ENCODE assay signal across 1 fruit fly cellular context in genomic region chr3L:16749726-16750125, dm6.
A peak's percentile ranks its signal among the peaks of the same experiment; 100 is the strongest.
TF ChIP-seq lines count a peak whose summit lies in the region.

No protein-coding gene starts in this region.

TF ChIP-seq in whole organism, embryonic, 481 proteins besides CTCF, POLR2A, EP300 and RAD21 (continued from another document and continues in another):
- TF ChIP-seq Awh (GFP tag; IDR thresholded peaks at IDR 0.05; lab: Robert Waterston, UW) (no peak), CG17385 (GFP tag; optimal IDR thresholded peaks at IDR 0.05; lab: Kevin White, UChicago) (no peak), row (GFP tag; IDR thresholded peaks at IDR 0.05; lab: Robert Waterston, UW) (no peak), sd (tag; optimal IDR thresholded peaks at IDR 0.05; lab: Kevin White, UChicago) (no peak), org-1 (GFP tag; optimal IDR thresholded peaks at IDR 0.05; lab: Kevin White, UChicago) (no peak), chm (GFP tag; IDR thresholded peaks at IDR 0.05; lab: Robert Waterston, UW) (no peak), CG15696 (tag; optimal IDR thresholded peaks at IDR 0.05; lab: Kevin White, UChicago) (peak; percentile 54), pho (GFP tag; optimal IDR thresholded peaks at IDR 0.05; lab: Kevin White, UChicago) (no peak), CG31365 (tag; optimal IDR thresholded peaks at IDR 0.05; lab: Kevin White, UChicago) (no peak), abd-A (tag; optimal IDR thresholded peaks at IDR 0.05; lab: Kevin White, UChicago) (no peak), CG6175 (GFP tag; IDR thresholded peaks at IDR 0.05; lab: Robert Waterston, UW) (no peak), CG16779 (GFP tag; IDR thresholded peaks at IDR 0.05; lab: Robert Waterston, UW) (no peak), dysf (GFP tag; IDR thresholded peaks at IDR 0.05; lab: Robert Waterston, UW) (no peak), crol (GFP tag; IDR thresholded peaks at IDR 0.05; lab: Robert Waterston, UW) (no peak), CG7987 (GFP tag; optimal IDR thresholded peaks at IDR 0.05; lab: Kevin White, UChicago) (no peak), stc (GFP tag; IDR thresholded peaks at IDR 0.05; lab: Robert Waterston, UW) (no peak), pros (GFP tag; optimal IDR thresholded peaks at IDR 0.05; lab: Kevin White, UChicago) (no peak), vnd (GFP tag; IDR thresholded peaks at IDR 0.05; lab: Robert Waterston, UW; ENCODE audit: partially characterized antibody) (no peak), schlank (tag; optimal IDR thresholded peaks at IDR 0.05; lab: Kevin White, UChicago) (no peak), CG14965 (GFP tag; optimal IDR thresholded peaks at IDR 0.05; lab: Kevin White, UChicago; ENCODE audit: borderline replicate concordance) (no peak), Six4 (GFP tag; optimal IDR thresholded peaks at IDR 0.05; lab: Kevin White, UChicago) (peak; percentile 27), chinmo (GFP tag; IDR thresholded peaks at IDR 0.05; lab: Robert Waterston, UW; ENCODE audit: partially characterized antibody) (no peak), klu (GFP tag; IDR thresholded peaks at IDR 0.05; lab: Robert Waterston, UW) (no peak), CG10147 (GFP tag; optimal IDR thresholded peaks at IDR 0.05; lab: Kevin White, UChicago) (no peak), CG2202 (tag; optimal IDR thresholded peaks at IDR 0.05; lab: Kevin White, UChicago) (no peak), CG3838 (GFP tag; optimal IDR thresholded peaks at IDR 0.05; lab: Kevin White, UChicago) (no peak), sqz (GFP tag; optimal IDR thresholded peaks at IDR 0.05; lab: Kevin White, UChicago) (no peak), CG15011 (GFP tag; optimal IDR thresholded peaks at IDR 0.05; lab: Kevin White, UChicago) (no peak), CG6272 (GFP tag; IDR thresholded peaks at IDR 0.05; lab: Robert Waterston, UW) (no peak), gce (GFP tag; IDR thresholded peaks at IDR 0.05; lab: Robert Waterston, UW) (no peak), br (optimal IDR thresholded peaks at IDR 0.05; lab: Kevin White, UChicago) (no peak), hkb (optimal IDR thresholded peaks at IDR 0.05; lab: Kevin White, UChicago) (no peak), hkb (GFP tag; IDR thresholded peaks at IDR 0.05; lab: Robert Waterston, UW) (peak; percentile 45; the same call in 1 of the 2 replicates), CG10321 (GFP tag; IDR thresholded peaks at IDR 0.05; lab: Robert Waterston, UW) (no peak), E2f1 (GFP tag; IDR thresholded peaks at IDR 0.05; lab: Robert Waterston, UW) (no peak), CG8478 (optimal IDR thresholded peaks at IDR 0.05; lab: Kevin White, UChicago) (no peak), Fer2 (tag; optimal IDR thresholded peaks at IDR 0.05; lab: Kevin White, UChicago) (no peak), hth (optimal IDR thresholded peaks at IDR 0.05; lab: Kevin White, UChicago) (no peak), CG14014 (GFP tag; IDR thresholded peaks at IDR 0.05; lab: Robert Waterston, UW) (no peak), gfzf (GFP tag; optimal IDR thresholded peaks at IDR 0.05; lab: Kevin White, UChicago) (no peak), CG13775 (GFP tag; optimal IDR thresholded peaks at IDR 0.05; lab: Kevin White, UChicago) (no peak), Dad (GFP tag; optimal IDR thresholded peaks at IDR 0.05; lab: Kevin White, UChicago) (no peak), fu2 (GFP tag; optimal IDR thresholded peaks at IDR 0.05; lab: Kevin White, UChicago) (no peak), Chrac-16 (GFP tag; optimal IDR thresholded peaks at IDR 0.05; lab: Kevin White, UChicago) (no peak), CG15601 (tag; optimal IDR thresholded peaks at IDR 0.05; lab: Kevin White, UChicago) (peak; percentile 33), sr (GFP tag; IDR thresholded peaks at IDR 0.05; lab: Robert Waterston, UW) (no peak), CG43689 (GFP tag; IDR thresholded peaks at IDR 0.05; lab: Robert Waterston, UW) (no peak), Optix (GFP tag; IDR thresholded peaks at IDR 0.05; lab: Robert Waterston, UW) (no peak), mam (GFP tag; optimal IDR thresholded peaks at IDR 0.05; lab: Kevin White, UChicago) (no peak), zen2 (GFP tag; IDR thresholded peaks at IDR 0.05; lab: Robert Waterston, UW; ENCODE audit: partially characterized antibody) (no peak), Sry-β (GFP tag; optimal IDR thresholded peaks at IDR 0.05; lab: Kevin White, UChicago) (no peak), CG31441 (GFP tag; IDR thresholded peaks at IDR 0.05; lab: Robert Waterston, UW) (peak; percentile 72), Hsf (GFP tag; optimal IDR thresholded peaks at IDR 0.05; lab: Kevin White, UChicago) (no peak), CG3726 (GFP tag; IDR thresholded peaks at IDR 0.05; lab: Robert Waterston, UW) (no peak), CG9876 (GFP tag; optimal IDR thresholded peaks at IDR 0.05; lab: Kevin White, UChicago) (no peak), CG17359 (tag; optimal IDR thresholded peaks at IDR 0.05; lab: Kevin White, UChicago) (peak; percentile 38), zfh2 (GFP tag; optimal IDR thresholded peaks at IDR 0.05; lab: Kevin White, UChicago) (no peak), CG7556 (GFP tag; optimal IDR thresholded peaks at IDR 0.05; lab: Kevin White, UChicago) (peak; percentile 21), az2 (GFP tag; optimal IDR thresholded peaks at IDR 0.05; lab: Kevin White, UChicago) (no peak), CG42726 (GFP tag; IDR thresholded peaks at IDR 0.05; lab: Robert Waterston, UW; ENCODE audit: partially characterized antibody) (no peak), CG17912 (GFP tag; optimal IDR thresholded peaks at IDR 0.05; lab: Kevin White, UChicago) (no peak), Nf-YA (GFP tag; IDR thresholded peaks at IDR 0.05; lab: Robert Waterston, UW) (no peak), CG1529 (GFP tag; optimal IDR thresholded peaks at IDR 0.05; lab: Kevin White, UChicago) (no peak), CG4820 (GFP tag; optimal IDR thresholded peaks at IDR 0.05; lab: Kevin White, UChicago) (no peak), CG9437 (GFP tag; optimal IDR thresholded peaks at IDR 0.05; lab: Kevin White, UChicago) (no peak), Bgb (GFP tag; IDR thresholded peaks at IDR 0.05; lab: Robert Waterston, UW; ENCODE audit: partially characterized antibody) (no peak), CG7271 (tag; optimal IDR thresholded peaks at IDR 0.05; lab: Kevin White, UChicago) (no peak), Aef1 (GFP tag; IDR thresholded peaks at IDR 0.05; lab: Robert Waterston, UW) (no peak), CG13624 (GFP tag; optimal IDR thresholded peaks at IDR 0.05; lab: Kevin White, UChicago) (no peak), CG1647 (GFP tag; optimal IDR thresholded peaks at IDR 0.05; lab: Kevin White, UChicago) (no peak), Hand (GFP tag; optimal IDR thresholded peaks at IDR 0.05; lab: Kevin White, UChicago) (no peak), cg (GFP tag; optimal IDR thresholded peaks at IDR 0.05; lab: Kevin White, UChicago) (no peak), cas (GFP tag; IDR thresholded peaks at IDR 0.05; lab: Robert Waterston, UW) (no peak), Ada2b (GFP tag; IDR thresholded peaks at IDR 0.05; lab: Robert Waterston, UW) (no peak), fd96Cb (tag; optimal IDR thresholded peaks at IDR 0.05; lab: Kevin White, UChicago) (peak; percentile 31), otp (GFP tag; IDR thresholded peaks at IDR 0.05; lab: Robert Waterston, UW) (no peak), CG10462 (GFP tag; optimal IDR thresholded peaks at IDR 0.05; lab: Kevin White, UChicago) (no peak), maf-S (GFP tag; optimal IDR thresholded peaks at IDR 0.05; lab: Kevin White, UChicago) (no peak), CG4360 (GFP tag; IDR thresholded peaks at IDR 0.05; lab: Robert Waterston, UW) (no peak), CG4404 (GFP tag; IDR thresholded peaks at IDR 0.05; lab: Robert Waterston, UW) (no peak), ssp (GFP tag; IDR thresholded peaks at IDR 0.05; lab: Robert Waterston, UW) (no peak), Dek (tag; optimal IDR thresholded peaks at IDR 0.05; lab: Kevin White, UChicago) (no peak), Sry-δ (GFP tag; optimal IDR thresholded peaks at IDR 0.05; lab: Kevin White, UChicago) (no peak), luna (GFP tag; optimal IDR thresholded peaks at IDR 0.05; lab: Kevin White, UChicago) (no peak), D19A (tag; optimal IDR thresholded peaks at IDR 0.05; lab: Kevin White, UChicago) (peak; percentile 59), corto (GFP tag; optimal IDR thresholded peaks at IDR 0.05; lab: Kevin White, UChicago) (no peak), H2.0 (GFP tag; IDR thresholded peaks at IDR 0.05; lab: Robert Waterston, UW) (no peak), fru (optimal IDR thresholded peaks at IDR 0.05; lab: Kevin White, UChicago) (no peak), jing (GFP tag; optimal IDR thresholded peaks at IDR 0.05; lab: Kevin White, UChicago) (no peak), Myb (GFP tag; optimal IDR thresholded peaks at IDR 0.05; lab: Kevin White, UChicago) (no peak), CG7963 (GFP tag; IDR thresholded peaks at IDR 0.05; lab: Robert Waterston, UW; ENCODE audit: partially characterized antibody) (no peak), CG5245 (GFP tag; optimal IDR thresholded peaks at IDR 0.05; lab: Kevin White, UChicago) (peak; percentile 6), lbe (GFP tag; optimal IDR thresholded peaks at IDR 0.05; lab: Kevin White, UChicago) (no peak), Deaf1 (tag; optimal IDR thresholded peaks at IDR 0.05; lab: Kevin White, UChicago) (no peak), CG11398 (GFP tag; optimal IDR thresholded peaks at IDR 0.05; lab: Kevin White, UChicago) (no peak), CG34376 (GFP tag; optimal IDR thresholded peaks at IDR 0.05; lab: Kevin White, UChicago) (no peak), CG5180 (GFP tag; optimal IDR thresholded peaks at IDR 0.05; lab: Kevin White, UChicago) (no peak), dpn (GFP tag; optimal IDR thresholded peaks at IDR 0.05; lab: Kevin White, UChicago) (no peak), CG6854 (GFP tag; optimal IDR thresholded peaks at IDR 0.05; lab: Kevin White, UChicago) (no peak), Antp (GFP tag; optimal IDR thresholded peaks at IDR 0.05; lab: Kevin White, UChicago) (no peak), grau (tag; optimal IDR thresholded peaks at IDR 0.05; lab: Kevin White, UChicago) (no peak), Spps (tag; optimal IDR thresholded peaks at IDR 0.05; lab: Kevin White, UChicago) (peak; percentile 79), CG2875 (GFP tag; optimal IDR thresholded peaks at IDR 0.05; lab: Kevin White, UChicago) (peak; percentile 13), CG7928 (GFP tag; optimal IDR thresholded peaks at IDR 0.05; lab: Kevin White, UChicago) (no peak), CG32767 (GFP tag; IDR thresholded peaks at IDR 0.05; lab: Robert Waterston, UW) (no peak), CG5953 (GFP tag; IDR thresholded peaks at IDR 0.05; lab: Robert Waterston, UW) (no peak), phol (tag; optimal IDR thresholded peaks at IDR 0.05; lab: Kevin White, UChicago) (peak; percentile 75), Xrp1 (GFP tag; IDR thresholded peaks at IDR 0.05; lab: Robert Waterston, UW) (peak; percentile 69; the same call in 1 of the 2 replicates), CG1602 (GFP tag; optimal IDR thresholded peaks at IDR 0.05; lab: Kevin White, UChicago) (no peak), CG1024 (GFP tag; IDR thresholded peaks at IDR 0.05; lab: Robert Waterston, UW) (no peak), CG9797 (GFP tag; optimal IDR thresholded peaks at IDR 0.05; lab: Kevin White, UChicago) (no peak), CG10274 (GFP tag; optimal IDR thresholded peaks at IDR 0.05; lab: Kevin White, UChicago) (no peak), z (GFP tag; IDR thresholded peaks at IDR 0.05; lab: Robert Waterston, UW) (no peak), ato (GFP tag; IDR thresholded peaks at IDR 0.05; lab: Robert Waterston, UW; ENCODE audit: partially characterized antibody) (no peak), tup (GFP tag; optimal IDR thresholded peaks at IDR 0.05; lab: Kevin White, UChicago) (no peak), hbn (GFP tag; IDR thresholded peaks at IDR 0.05; lab: Robert Waterston, UW; ENCODE audit: partially characterized antibody) (no peak), slou (GFP tag; optimal IDR thresholded peaks at IDR 0.05; lab: Kevin White, UChicago) (no peak), Taf1 (GFP tag; IDR thresholded peaks at IDR 0.05; lab: Robert Waterston, UW) (no peak), Drgx (GFP tag; IDR thresholded peaks at IDR 0.05; lab: Robert Waterston, UW) (peak; percentile 59), HmgZ (tag; optimal IDR thresholded peaks at IDR 0.05; lab: Kevin White, UChicago) (no peak), sug (tag; optimal IDR thresholded peaks at IDR 0.05; lab: Kevin White, UChicago) (no peak), CG12219 (GFP tag; optimal IDR thresholded peaks at IDR 0.05; lab: Kevin White, UChicago) (no peak), pita (GFP tag; optimal IDR thresholded peaks at IDR 0.05; lab: Kevin White, UChicago) (no peak), bbx (GFP tag; IDR thresholded peaks at IDR 0.05; lab: Robert Waterston, UW; ENCODE audit: partially characterized antibody) (no peak), Rfx (GFP tag; IDR thresholded peaks at IDR 0.05; lab: Robert Waterston, UW) (no peak), CG12299 (tag; optimal IDR thresholded peaks at IDR 0.05; lab: Kevin White, UChicago) (no peak), CoRest (tag; optimal IDR thresholded peaks at IDR 0.05; lab: Kevin White, UChicago) (peak; percentile 6), h (optimal IDR thresholded peaks at IDR 0.05; lab: Kevin White, UChicago) (no peak), CG30403 (GFP tag; optimal IDR thresholded peaks at IDR 0.05; lab: Kevin White, UChicago) (peak; percentile 22), CG18599 (GFP tag; optimal IDR thresholded peaks at IDR 0.05; lab: Kevin White, UChicago) (no peak), CG11696 (GFP tag; IDR thresholded peaks at IDR 0.05; lab: Robert Waterston, UW) (no peak), mld (GFP tag; IDR thresholded peaks at IDR 0.05; lab: Robert Waterston, UW; ENCODE audit: partially characterized antibody) (no peak), H15 (GFP tag; IDR thresholded peaks at IDR 0.05; lab: Robert Waterston, UW) (no peak), ERR (GFP tag; optimal IDR thresholded peaks at IDR 0.05; lab: Kevin White, UChicago) (no peak), Vsx1 (GFP tag; optimal IDR thresholded peaks at IDR 0.05; lab: Kevin White, UChicago) (no peak), kni (GFP tag; optimal IDR thresholded peaks at IDR 0.05; lab: Kevin White, UChicago) (no peak), lmd (GFP tag; IDR thresholded peaks at IDR 0.05; lab: Robert Waterston, UW) (no peak; the same call in 1 of the 2 replicates), CG8944 (GFP tag; optimal IDR thresholded peaks at IDR 0.05; lab: Kevin White, UChicago) (no peak), CG8290 (GFP tag; optimal IDR thresholded peaks at IDR 0.05; lab: Kevin White, UChicago) (no peak), CG8290 (tag; optimal IDR thresholded peaks at IDR 0.05; lab: Kevin White, UChicago) (no peak), CG12391 (tag; optimal IDR thresholded peaks at IDR 0.05; lab: Kevin White, UChicago) (peak; percentile 20)
